Worm (Caenorhabditis elegans): ENCODE data around the gene Y49E10.30.

DNA sequence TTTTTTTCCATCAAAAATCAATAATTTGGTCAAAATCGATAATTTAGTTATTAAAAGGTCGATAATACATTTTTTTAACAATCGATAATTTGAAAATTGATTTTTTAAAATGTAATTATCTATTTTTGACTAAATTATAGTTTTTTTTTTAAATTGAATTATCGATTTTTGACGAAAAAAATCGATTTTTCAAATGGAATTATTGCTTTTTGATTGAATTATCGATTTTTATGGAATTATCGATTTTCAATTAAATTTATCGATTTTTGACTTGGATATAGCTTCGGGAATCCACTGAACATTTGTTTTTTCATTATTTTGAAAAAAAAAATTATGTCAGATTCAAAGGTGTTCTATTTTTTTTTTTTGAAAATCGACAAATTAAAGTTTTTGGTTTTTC, 23.6 kb downstream of the Y49E10.30 start:
- TF ChIP-seq ama-1 (optimal IDR thresholded peaks at IDR 0.05): no peak
- TF ChIP-seq ets-7 (tag; optimal IDR thresholded peaks at IDR 0.05): no peak
- no peak for TF ChIP-seq F13C5.2 (tag; optimal IDR thresholded peaks at IDR 0.05)
- TF ChIP-seq tbx-11 (GFP tag; IDR thresholded peaks at IDR 0.05): no peak
- TF ChIP-seq sea-1 (GFP tag; conservative IDR thresholded peaks at IDR 0.05): no peak
- no peak for TF ChIP-seq aly-1 (tag; optimal IDR thresholded peaks at IDR 0.05)
- TF ChIP-seq flt-1 (GFP tag; IDR thresholded peaks at IDR 0.05): no peak
